Worm (Caenorhabditis elegans) whole organism, L1 larva: Measurements from ENCODE around the gene rict-1.

ENCODE experiments used
- alr-1 ChIP-seq: fragments of 200-800 bp; sonication (Bioruptor generic); optimal IDR thresholded peaks from 2 replicates; lab custom pipeline; 2018; ENCODE audit warnings: borderline replicate concordance, mild to moderate bottlenecking, missing genetic modification characterization, missing compliant biosample characterization
- dpl-1 ChIP-seq, 3 experiments: fragments of 150-350 bp in 2 of 3; sonication (generic microtip) in 1 of 3; optimal IDR thresholded peaks; 2 replicates each; lab custom pipeline; 2014 to 2017; ENCODE audit warnings: missing biosample characterization in 3 of 3, missing genetic modification characterization in 3 of 3, missing genetic modification reagents in 3 of 3
- elt-2 ChIP-seq: sonication (generic microtip); optimal IDR thresholded peaks from 2 replicates; lab custom pipeline; 2016; ENCODE audit warnings: missing genetic modification characterization, mild to moderate bottlenecking, inconsistent platforms, missing compliant biosample characterization, missing genetic modification reagents
- lin-13 ChIP-seq: fragments of 150-350 bp; optimal IDR thresholded peaks from 2 replicates; lab custom pipeline; 2014; ENCODE audit warnings: missing biosample characterization, missing genetic modification reagents, missing genetic modification characterization
- lsy-2 ChIP-seq, 2 experiments: fragments of 150-350 bp; optimal IDR thresholded peaks; 2 replicates each; lab custom pipeline; 2014; ENCODE audit warnings: missing biosample characterization in 2 of 2, missing genetic modification characterization in 2 of 2
- mep-1 ChIP-seq: fragments of 150-350 bp; optimal IDR thresholded peaks from 2 replicates; lab custom pipeline; 2014; ENCODE audit warnings: missing biosample characterization, missing genetic modification characterization
- skn-1 ChIP-seq: fragments of 150-350 bp; optimal IDR thresholded peaks from 2 replicates; lab custom pipeline; 2014; ENCODE audit warnings: missing biosample characterization, missing genetic modification characterization
- snpc-4 ChIP-seq: fragments of 150-350 bp; optimal IDR thresholded peaks from 2 replicates; lab custom pipeline; 2014; ENCODE audit warnings: missing biosample characterization, missing genetic modification characterization
- snu-23 ChIP-seq: sonication (generic microtip); optimal IDR thresholded peaks from 2 replicates; lab custom pipeline; 2016; ENCODE audit warnings: missing genetic modification characterization, missing compliant biosample characterization
- tlp-1 ChIP-seq: fragments of 150-350 bp; optimal IDR thresholded peaks from 2 replicates; lab custom pipeline; 2014; ENCODE audit warnings: missing biosample characterization, missing genetic modification characterization
- unc-62 ChIP-seq: fragments of 150-350 bp; optimal IDR thresholded peaks from 2 replicates; lab custom pipeline; 2014; ENCODE audit warnings: missing biosample characterization, missing genetic modification reagents, missing genetic modification characterization
- unc-98 ChIP-seq: fragments of 200-800 bp; sonication (Bioruptor generic); IDR thresholded peaks from 2 replicates; pipeline ENCODE4 v1.3.6; 2022; ENCODE audit warnings: missing genetic modification characterization, missing compliant biosample characterization
- zag-1 ChIP-seq: fragments of 150-350 bp; optimal IDR thresholded peaks from 2 replicates; lab custom pipeline; 2014; ENCODE audit warnings: missing biosample characterization, missing genetic modification characterization

DNA sequence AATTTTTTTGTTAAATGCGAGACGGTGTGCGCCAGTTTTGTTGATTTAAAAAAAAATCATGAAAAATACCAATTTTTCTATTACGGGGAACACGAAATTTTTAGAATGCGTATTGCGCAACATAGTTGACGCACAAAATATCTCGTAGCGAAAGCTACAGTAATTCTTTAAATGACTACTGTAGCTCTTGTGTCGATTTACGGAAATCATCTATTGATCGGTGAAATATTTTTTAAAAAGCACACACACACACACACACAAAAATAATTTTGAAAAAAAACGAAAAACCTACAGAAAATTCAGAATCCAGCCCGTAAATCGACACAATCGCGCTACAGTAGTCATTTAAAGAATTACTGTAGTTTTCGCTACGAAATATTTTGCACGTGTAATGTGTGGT lies 24.8 kb downstream of the rict-1 start:
- TF ChIP-seq zag-1 (tag; lab: Kevin White, UChicago) = no peak
- TF ChIP-seq skn-1 (tag; lab: Kevin White, UChicago) = no peak
- no peak for TF ChIP-seq tlp-1 (tag; lab: Kevin White, UChicago)
- no peak for TF ChIP-seq lsy-2 (tag; optimal IDR thresholded peaks at IDR 0.05; lab: Kevin White, UChicago)
- TF ChIP-seq unc-98 (GFP tag; lab: Robert Waterston, UW) = no peak
- TF ChIP-seq snpc-4 (tag; lab: Kevin White, UChicago) = no peak
- no peak for TF ChIP-seq mep-1
- TF ChIP-seq unc-62 = no peak
- no peak for TF ChIP-seq elt-2 (tag; lab: Kevin White, UChicago)
- no peak for TF ChIP-seq alr-1 (tag; lab: Kevin White, UChicago)
- TF ChIP-seq snu-23 = no peak
- no peak for TF ChIP-seq dpl-1 (GFP tag; optimal IDR thresholded peaks at IDR 0.05; lab: Kevin White, UChicago)
- TF ChIP-seq lin-13 (GFP tag; lab: Kevin White, UChicago) = no peak
